Fruit fly (Drosophila melanogaster): ENCODE data around the gene CG13386.

- no peak for TF ChIP-seq ttk (optimal IDR thresholded peaks at IDR 0.05)
- TF ChIP-seq Myc (optimal IDR thresholded peaks at IDR 0.05), result no peak
- no peak for TF ChIP-seq Sin3A (optimal IDR thresholded peaks at IDR 0.05)
- no peak for TF ChIP-seq insv (optimal IDR thresholded peaks at IDR 0.05)
- no peak for TF ChIP-seq psq (optimal IDR thresholded peaks at IDR 0.05)
Measured at dm6 chr2L:8416350-8417046, 17.7 kb downstream of the CG13386 start.

Measured in Kc167 (cell line).